Worm (Caenorhabditis elegans) whole organism, late embryonic: Measurements from ENCODE around the gene F14F3.4.

Source experiments
- C38D4.7 ChIP-seq: fragments of 200-800 bp; sonication (Bioruptor generic); optimal IDR thresholded peaks from 2 replicates; lab custom pipeline; 2018; ENCODE audit warnings: mild to moderate bottlenecking, missing genetic modification characterization, moderate library complexity, missing compliant biosample characterization
- F13H6.1 ChIP-seq: sonication (generic microtip); optimal IDR thresholded peaks from 2 replicates; lab custom pipeline; 2016; ENCODE audit warnings: missing genetic modification characterization, missing compliant biosample characterization
- K09A11.1 ChIP-seq: sonication (generic microtip); optimal IDR thresholded peaks from 2 replicates; lab custom pipeline; 2017; ENCODE audit warnings: antibody characterized with exemption, mild to moderate bottlenecking, missing genetic modification characterization, missing compliant biosample characterization; ENCODE audit not compliant: insufficient read depth
- T23F11.4 ChIP-seq: fragments of 200-800 bp; sonication (Bioruptor generic); optimal IDR thresholded peaks from 2 replicates; lab custom pipeline; 2018; ENCODE audit warnings: mild to moderate bottlenecking, missing genetic modification characterization, missing compliant biosample characterization
- Y22D7AL.16 ChIP-seq: sonication (generic microtip); optimal IDR thresholded peaks from 2 replicates; lab custom pipeline; 2016; ENCODE audit warnings: missing genetic modification characterization, missing compliant biosample characterization
- ahr-1 ChIP-seq: sonication (generic microtip); optimal IDR thresholded peaks from 2 replicates; lab custom pipeline; 2016; ENCODE audit warnings: missing genetic modification characterization, missing compliant biosample characterization
- ama-1 ChIP-seq: fragments of 150-350 bp; optimal IDR thresholded peaks from 2 replicates; lab custom pipeline; 2014
- ceh-14 ChIP-seq: sonication (generic microtip); optimal IDR thresholded peaks from 2 replicates; lab custom pipeline; 2016; ENCODE audit warnings: missing genotype, missing genetic modification characterization, missing compliant biosample characterization
- ceh-19 ChIP-seq: fragments of 200-800 bp; sonication (Bioruptor generic); optimal IDR thresholded peaks from 2 replicates; lab custom pipeline; 2018; ENCODE audit warnings: mild to moderate bottlenecking, missing genetic modification characterization, missing compliant biosample characterization
- ceh-2 ChIP-seq: sonication (generic microtip); optimal IDR thresholded peaks from 2 replicates; lab custom pipeline; 2016; ENCODE audit warnings: missing genotype, missing genetic modification characterization, missing compliant biosample characterization
- ceh-24 ChIP-seq: sonication (generic microtip); optimal IDR thresholded peaks from 2 replicates; lab custom pipeline; 2016; ENCODE audit warnings: mild to moderate bottlenecking, missing genetic modification characterization, missing compliant biosample characterization
- ceh-30 ChIP-seq: fragments of 150-350 bp; optimal IDR thresholded peaks from 2 replicates; lab custom pipeline; 2014; ENCODE audit warnings: missing biosample characterization, missing genetic modification characterization
- ceh-31 ChIP-seq: sonication (generic microtip); optimal IDR thresholded peaks from 2 replicates; lab custom pipeline; 2016; ENCODE audit warnings: missing genetic modification characterization, missing compliant biosample characterization
- ceh-45 ChIP-seq: fragments of 200-800 bp; sonication (Bioruptor generic); IDR thresholded peaks from 2 replicates; pipeline ENCODE4 v1.3.6; 2022; ENCODE audit warnings: missing genetic modification reagents, missing genetic modification characterization, missing compliant biosample characterization
- ceh-48 ChIP-seq: sonication (generic microtip); optimal IDR thresholded peaks from 2 replicates; lab custom pipeline; 2016; ENCODE audit warnings: missing genetic modification characterization, inconsistent platforms, missing compliant biosample characterization
- ceh-9 ChIP-seq: sonication (generic microtip); optimal IDR thresholded peaks from 2 replicates; lab custom pipeline; 2016; ENCODE audit warnings: mild to moderate bottlenecking, missing genetic modification characterization, inconsistent platforms, missing compliant biosample characterization
- dmd-4 ChIP-seq: sonication (generic microtip); optimal IDR thresholded peaks from 2 replicates; lab custom pipeline; 2016; ENCODE audit warnings: borderline replicate concordance, missing genetic modification characterization, missing compliant biosample characterization
- dve-1 ChIP-seq: sonication (generic microtip); optimal IDR thresholded peaks from 2 replicates; lab custom pipeline; 2017; ENCODE audit warnings: antibody characterized with exemption, mild to moderate bottlenecking, missing genetic modification characterization, missing compliant biosample characterization
- elt-2 ChIP-seq: sonication (generic microtip); optimal IDR thresholded peaks from 2 replicates; lab custom pipeline; 2016; ENCODE audit warnings: missing genetic modification reagents, missing genetic modification characterization, missing compliant biosample characterization
- ets-4 ChIP-seq: sonication (generic microtip); optimal IDR thresholded peaks from 2 replicates; lab custom pipeline; 2016; ENCODE audit warnings: missing genetic modification characterization, missing compliant biosample characterization
- eyg-1 ChIP-seq: sonication (generic microtip); optimal IDR thresholded peaks from 2 replicates; lab custom pipeline; 2016; ENCODE audit warnings: missing genotype, missing genetic modification characterization, missing compliant biosample characterization
- fax-1 ChIP-seq: sonication (generic microtip); optimal IDR thresholded peaks from 2 replicates; lab custom pipeline; 2016; ENCODE audit warnings: missing genotype, missing genetic modification characterization, missing compliant biosample characterization
- fkh-10 ChIP-seq: fragments of 150-350 bp; optimal IDR thresholded peaks from 2 replicates; lab custom pipeline; 2014; ENCODE audit warnings: missing biosample characterization, missing genetic modification reagents, missing genetic modification characterization
- fkh-6 ChIP-seq: sonication (generic microtip); optimal IDR thresholded peaks from 2 replicates; lab custom pipeline; 2016; ENCODE audit warnings: missing genetic modification characterization, missing compliant biosample characterization
- gmeb-2 ChIP-seq: sonication (generic microtip); optimal IDR thresholded peaks from 2 replicates; lab custom pipeline; 2016; ENCODE audit warnings: missing genetic modification characterization, inconsistent platforms, missing compliant biosample characterization
- hlh-13 ChIP-seq: fragments of 200-800 bp; sonication (Bioruptor generic); optimal IDR thresholded peaks from 2 replicates; lab custom pipeline; 2018; ENCODE audit warnings: mild to moderate bottlenecking, missing genetic modification characterization, missing compliant biosample characterization
- hlh-15 ChIP-seq: sonication (generic microtip); optimal IDR thresholded peaks from 2 replicates; lab custom pipeline; 2016; ENCODE audit warnings: missing genetic modification characterization, missing compliant biosample characterization
- hlh-6 ChIP-seq: sonication (generic microtip); optimal IDR thresholded peaks from 2 replicates; lab custom pipeline; 2016; ENCODE audit warnings: missing genotype, missing genetic modification characterization, missing compliant biosample characterization
- lim-6 ChIP-seq: sonication (generic microtip); optimal IDR thresholded peaks from 2 replicates; lab custom pipeline; 2016; ENCODE audit warnings: missing genetic modification characterization, missing compliant biosample characterization
- mec-3 ChIP-seq: sonication (generic microtip); optimal IDR thresholded peaks from 2 replicates; lab custom pipeline; 2016; ENCODE audit warnings: borderline replicate concordance, missing genetic modification characterization, missing compliant biosample characterization
- nhr-11 ChIP-seq: fragments of 150-350 bp; optimal IDR thresholded peaks from 2 replicates; lab custom pipeline; 2014; ENCODE audit warnings: missing biosample characterization, missing genetic modification characterization
- nhr-232 ChIP-seq: sonication (generic microtip); optimal IDR thresholded peaks from 2 replicates; lab custom pipeline; 2016; ENCODE audit warnings: missing genetic modification characterization, missing compliant biosample characterization
- pag-3 ChIP-seq: sonication (generic microtip); optimal IDR thresholded peaks from 2 replicates; lab custom pipeline; 2016; ENCODE audit warnings: missing compliant biosample characterization, missing genetic modification characterization, borderline replicate concordance
- pat-9 ChIP-seq: fragments of 200-800 bp; sonication (Bioruptor generic); optimal IDR thresholded peaks from 2 replicates; lab custom pipeline; 2018; ENCODE audit warnings: mild to moderate bottlenecking, missing genetic modification characterization, moderate library complexity, missing compliant biosample characterization
- pax-1 ChIP-seq: fragments of 150-350 bp; optimal IDR thresholded peaks from 2 replicates; lab custom pipeline; 2014; ENCODE audit warnings: missing biosample characterization, missing genetic modification characterization
- pha-2 ChIP-seq: sonication (generic microtip); optimal IDR thresholded peaks from 2 replicates; lab custom pipeline; 2017; ENCODE audit warnings: mild to moderate bottlenecking, missing genetic modification characterization, missing compliant biosample characterization
- ref-2 ChIP-seq: sonication (generic microtip); optimal IDR thresholded peaks from 2 replicates; lab custom pipeline; 2016; ENCODE audit warnings: missing genetic modification characterization, missing compliant biosample characterization
- rnt-1 ChIP-seq: sonication (generic microtip); optimal IDR thresholded peaks from 2 replicates; lab custom pipeline; 2016; ENCODE audit warnings: missing genetic modification characterization, missing compliant biosample characterization
- sox-2 ChIP-seq: fragments of 200-800 bp; sonication (Bioruptor generic); IDR thresholded peaks from 2 replicates; pipeline ENCODE4 v1.3.6; 2022; ENCODE audit warnings: missing genetic modification reagents, missing genetic modification characterization, missing compliant biosample characterization
- sox-4 ChIP-seq: sonication (generic microtip); optimal IDR thresholded peaks from 2 replicates; lab custom pipeline; 2017; ENCODE audit warnings: mild to moderate bottlenecking, missing genetic modification characterization, inconsistent platforms, missing compliant biosample characterization
- syd-9 ChIP-seq: sonication (generic microtip); optimal IDR thresholded peaks from 2 replicates; lab custom pipeline; 2016; ENCODE audit warnings: mild to moderate bottlenecking, missing genetic modification characterization, moderate library complexity, missing compliant biosample characterization
- ttx-3 ChIP-seq: sonication (generic microtip); optimal IDR thresholded peaks from 2 replicates; lab custom pipeline; 2016; ENCODE audit warnings: missing genetic modification reagents, missing genetic modification characterization, missing compliant biosample characterization
- unc-42 ChIP-seq: sonication (generic microtip); optimal IDR thresholded peaks from 2 replicates; lab custom pipeline; 2016; ENCODE audit warnings: missing genotype, missing genetic modification characterization, missing compliant biosample characterization
- unc-55 ChIP-seq: sonication (generic microtip); optimal IDR thresholded peaks from 2 replicates; lab custom pipeline; 2017; ENCODE audit warnings: missing biosample characterization, missing genetic modification reagents, missing genetic modification characterization
- unc-86 ChIP-seq: sonication (generic microtip); optimal IDR thresholded peaks from 2 replicates; lab custom pipeline; 2016; ENCODE audit warnings: missing genetic modification characterization, missing compliant biosample characterization
- zip-5 ChIP-seq: sonication (generic microtip); optimal IDR thresholded peaks from 2 replicates; lab custom pipeline; 2016; ENCODE audit warnings: missing genetic modification characterization, missing compliant biosample characterization
- ztf-16 ChIP-seq: sonication (generic microtip); optimal IDR thresholded peaks from 2 replicates; lab custom pipeline; 2017; ENCODE audit warnings: missing genetic modification characterization, missing compliant biosample characterization

F14F3.4 gene

DNA sequence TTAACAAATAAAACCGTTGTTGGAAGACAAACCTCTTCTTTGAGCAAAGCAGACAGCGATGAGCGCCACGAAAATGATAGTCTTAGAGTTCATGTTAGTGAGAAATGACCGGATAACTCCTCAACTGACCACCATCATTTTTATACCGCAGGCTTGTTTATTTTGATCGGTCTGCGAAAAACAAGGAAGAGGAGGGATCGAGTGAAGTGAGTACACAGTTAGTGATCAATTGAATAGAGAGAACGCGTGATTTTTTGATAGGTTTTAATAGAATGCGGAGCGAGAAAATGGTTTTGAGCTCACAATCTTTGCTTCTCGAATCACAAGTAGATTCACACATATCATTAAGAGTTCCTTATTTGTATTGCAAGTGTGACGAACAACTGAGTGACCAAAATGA is at the start of gene F14F3.4:
Gene F14F3.4 (minus strand): TSS at position 101 of the 400 bp plus-strand sequence.
- TF ChIP-seq unc-42 (tag; lab: Kevin White, UChicago) (no peak), dve-1 (tag; lab: Kevin White, UChicago) (no peak), ceh-30 (tag; lab: Kevin White, UChicago) (no peak), fkh-6 (tag; lab: Kevin White, UChicago) (no peak)

ce11 chrX:10569185-10569584 is 48.0 kb upstream of the F14F3.4 start, which contains the start of gene bet-2:
Gene bet-2 (plus strand): TSS chrX:10569273.
- TF ChIP-seq ceh-45, result no peak

DNA sequence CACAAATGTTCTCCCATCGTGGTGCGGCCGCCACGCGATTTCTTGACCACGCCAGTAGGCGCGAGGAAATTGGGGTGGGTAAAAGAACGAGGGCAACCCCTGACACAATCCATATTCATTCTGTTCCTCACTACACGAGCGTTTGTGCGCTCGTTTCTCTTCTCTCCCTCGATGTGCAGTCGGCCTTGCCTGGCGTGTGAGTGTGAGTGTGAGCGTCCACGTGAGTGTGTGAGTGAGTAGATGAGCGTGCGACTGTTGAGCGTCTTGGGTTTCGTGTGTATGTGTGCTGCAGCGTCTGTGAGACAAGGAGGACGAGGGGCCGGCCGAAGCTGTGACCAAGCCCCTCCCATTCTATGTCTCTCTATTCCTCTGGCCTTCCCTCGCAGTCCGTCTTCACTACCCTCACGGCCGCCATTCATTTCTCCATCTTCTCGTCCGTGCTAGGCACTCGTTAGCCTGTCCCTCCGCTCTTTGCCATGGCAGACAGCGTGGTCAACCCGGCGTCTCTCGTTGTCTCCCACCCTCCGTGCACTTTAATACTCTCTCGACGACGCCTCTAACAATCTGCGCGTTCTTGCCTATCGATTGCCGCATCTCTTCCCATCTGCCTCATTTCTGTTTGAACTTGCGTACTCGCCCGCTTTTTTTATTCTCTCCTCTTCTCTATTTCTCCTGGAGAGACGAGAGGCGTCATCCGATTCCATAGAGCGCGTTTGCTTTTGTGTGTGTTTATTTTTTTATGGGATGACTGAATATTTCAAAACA is 47.4 kb upstream of the F14F3.4 start:
- TF ChIP-seq sox-2 (GFP tag; lab: Robert Waterston, UW), result peak; percentile 2; the same call in 1 of the 2 replicates
- TF ChIP-seq pax-1, result peak; percentile 57
- no peak for TF ChIP-seq pha-2 (tag; lab: Kevin White, UChicago)
- peak; percentile 57 for TF ChIP-seq ceh-19 (GFP tag; lab: Kevin White, UChicago)
- TF ChIP-seq sox-4, result no peak
- TF ChIP-seq ceh-24 (tag; lab: Kevin White, UChicago), result no peak
- peak; percentile 85 for TF ChIP-seq syd-9 (tag; lab: Kevin White, UChicago)
- TF ChIP-seq hlh-6 (tag; lab: Kevin White, UChicago), result peak; percentile 80
- peak; percentile 44 for TF ChIP-seq fkh-6 (tag; lab: Kevin White, UChicago)
- TF ChIP-seq unc-55, result peak; percentile 92
- TF ChIP-seq ref-2 (tag; lab: Kevin White, UChicago), result peak; percentile 95
- no peak for TF ChIP-seq pag-3 (tag; lab: Kevin White, UChicago)
- TF ChIP-seq hlh-15 (tag; lab: Kevin White, UChicago), result no peak
- TF ChIP-seq unc-42 (tag; lab: Kevin White, UChicago), result peak; percentile 86
- TF ChIP-seq ceh-31 (tag; lab: Kevin White, UChicago), result peak; percentile 97
- peak; percentile 65 for TF ChIP-seq elt-2
- TF ChIP-seq ahr-1 (tag; lab: Kevin White, UChicago), result peak; percentile 51
- TF ChIP-seq ttx-3, result peak; percentile 65
- TF ChIP-seq Y22D7AL.16, result no peak
- peak; percentile 7 for TF ChIP-seq unc-86 (tag; lab: Kevin White, UChicago)
- TF ChIP-seq ceh-2, result peak; percentile 73
- peak; percentile 93 for TF ChIP-seq rnt-1 (tag; lab: Kevin White, UChicago)
- TF ChIP-seq gmeb-2 (tag; lab: Kevin White, UChicago), result no peak
- TF ChIP-seq K09A11.1 (tag; lab: Kevin White, UChicago), result peak; percentile 20
- TF ChIP-seq nhr-232, result peak; percentile 60
- no peak for TF ChIP-seq zip-5 (tag; lab: Kevin White, UChicago)
- TF ChIP-seq pat-9 (tag; lab: Kevin White, UChicago), result no peak
- TF ChIP-seq T23F11.4 (GFP tag; lab: Kevin White, UChicago), result no peak
- peak; percentile 30 for TF ChIP-seq fkh-10 (GFP tag; lab: Kevin White, UChicago)
- TF ChIP-seq dve-1 (tag; lab: Kevin White, UChicago), result peak; percentile 50
- peak; percentile 93 for TF ChIP-seq F13H6.1 (tag; lab: Kevin White, UChicago)
- peak; percentile 23 for TF ChIP-seq C38D4.7 (GFP tag; lab: Kevin White, UChicago)
- TF ChIP-seq nhr-11 (tag; lab: Kevin White, UChicago), result no peak
- TF ChIP-seq ceh-9 (tag; lab: Kevin White, UChicago), result no peak
- TF ChIP-seq fax-1 (tag; lab: Kevin White, UChicago), result peak; percentile 35
- TF ChIP-seq ztf-16 (tag; lab: Kevin White, UChicago), result peak; percentile 67
- TF ChIP-seq ceh-48 (tag; lab: Kevin White, UChicago), result peak; percentile 96
- peak; percentile 36 for TF ChIP-seq mec-3 (tag; lab: Kevin White, UChicago)
- peak; percentile 21 for TF ChIP-seq ets-4 (tag; lab: Kevin White, UChicago)
- no peak for TF ChIP-seq hlh-13 (GFP tag; lab: Kevin White, UChicago)
- peak; percentile 77 for TF ChIP-seq ceh-14
- TF ChIP-seq eyg-1 (tag; lab: Kevin White, UChicago), result peak; percentile 63
- TF ChIP-seq lim-6, result peak; percentile 4
- no peak for TF ChIP-seq dmd-4
- no peak for TF ChIP-seq ama-1 (lab: Kevin White, UChicago)
